Fruit fly (Drosophila melanogaster) whole organism, prepupa: ENCODE data around the gene CG43218.

Source experiments
- CG10631 ChIP-seq: fragments of 200-800 bp; sonication (Bioruptor generic); optimal IDR thresholded peaks from 2 replicates; lab custom pipeline; 2016; ENCODE audit warnings: missing biosample characterization, missing genetic modification characterization
- CG11294 ChIP-seq: fragments of 200-800 bp; sonication (Bioruptor generic); IDR thresholded peaks from 2 replicates; pipeline ENCODE4 v1.3.6; 2022; ENCODE audit warnings: missing biosample characterization, missing genetic modification characterization
- CG11762 ChIP-seq: fragments of 200-800 bp; sonication (Bioruptor generic); optimal IDR thresholded peaks from 3 replicates; lab custom pipeline; 2016; ENCODE audit warnings: missing biosample characterization, missing genetic modification characterization; ENCODE audit not compliant: insufficient read depth
- CG11902 ChIP-seq: fragments of 200-800 bp; sonication (Bioruptor generic); optimal IDR thresholded peaks from 3 replicates; lab custom pipeline; 2016; ENCODE audit warnings: missing biosample characterization, missing genetic modification characterization
- CG15336 ChIP-seq: fragments of 200-800 bp; sonication (Bioruptor generic); IDR thresholded peaks from 2 replicates; pipeline ENCODE4 v1.3.6; 2022; ENCODE audit warnings: missing biosample characterization, missing genetic modification characterization
- CG1621 ChIP-seq: fragments of 200-800 bp; sonication (Bioruptor generic); optimal IDR thresholded peaks from 3 replicates; lab custom pipeline; 2018; ENCODE audit warnings: missing biosample characterization, mild to moderate bottlenecking, missing genetic modification characterization
- CG16779 ChIP-seq: fragments of 200-800 bp; sonication (Bioruptor generic); optimal IDR thresholded peaks from 3 replicates; lab custom pipeline; 2017; ENCODE audit warnings: missing biosample characterization, mild to moderate bottlenecking, missing genetic modification characterization
- CG3032 ChIP-seq: fragments of 200-800 bp; optimal IDR thresholded peaks from 2 replicates; lab custom pipeline; 2019; ENCODE audit warnings: missing biosample characterization, mild to moderate bottlenecking, missing genetic modification characterization, moderate library complexity
- CG31627 ChIP-seq: fragments of 200-800 bp; sonication (Bioruptor generic); optimal IDR thresholded peaks from 3 replicates; lab custom pipeline; 2016; ENCODE audit warnings: missing biosample characterization, missing genetic modification characterization
- CG32006 ChIP-seq: fragments of 200-800 bp; sonication (Bioruptor generic); optimal IDR thresholded peaks from 3 replicates; lab custom pipeline; 2017; ENCODE audit warnings: missing biosample characterization, mild to moderate bottlenecking, missing genetic modification characterization
- CG34406 ChIP-seq: fragments of 200-800 bp; sonication (Bioruptor generic); optimal IDR thresholded peaks from 3 replicates; lab custom pipeline; 2016; ENCODE audit warnings: missing biosample characterization, missing genetic modification characterization
- CG4318 ChIP-seq: fragments of 200-800 bp; sonication (Bioruptor generic); optimal IDR thresholded peaks from 3 replicates; lab custom pipeline; 2017; ENCODE audit warnings: missing biosample characterization, mild to moderate bottlenecking, missing genetic modification characterization
- CG6163 ChIP-seq: fragments of 200-800 bp; sonication (Bioruptor generic); IDR thresholded peaks from 3 replicates; pipeline ENCODE4 v1.3.6; 2022; ENCODE audit warnings: missing biosample characterization, missing genetic modification characterization
- CG6792 ChIP-seq: fragments of 200-800 bp; sonication (Bioruptor generic); optimal IDR thresholded peaks from 3 replicates; lab custom pipeline; 2016; ENCODE audit warnings: missing biosample characterization, missing genetic modification characterization
- CG6808 ChIP-seq: fragments of 200-800 bp; sonication (Bioruptor generic); optimal IDR thresholded peaks from 3 replicates; lab custom pipeline; 2017; ENCODE audit warnings: missing biosample characterization, missing genetic modification characterization, mild to moderate bottlenecking, moderate library complexity, missing genetic modification reagents
- CG6854 ChIP-seq: fragments of 200-800 bp; sonication (Bioruptor generic); optimal IDR thresholded peaks from 2 replicates; lab custom pipeline; 2017; ENCODE audit warnings: missing biosample characterization, mild to moderate bottlenecking, missing genetic modification characterization
- CG7368 ChIP-seq: fragments of 200-800 bp; sonication (Bioruptor generic); optimal IDR thresholded peaks from 3 replicates; lab custom pipeline; 2016; ENCODE audit warnings: missing biosample characterization, missing genetic modification characterization
- CG8119 ChIP-seq: fragments of 200-800 bp; sonication (Bioruptor generic); IDR thresholded peaks from 3 replicates; pipeline ENCODE4 v1.3.6; 2022; ENCODE audit warnings: missing biosample characterization, missing genetic modification characterization
- CG8319 ChIP-seq: fragments of 200-800 bp; sonication (Bioruptor generic); optimal IDR thresholded peaks from 3 replicates; lab custom pipeline; 2016; ENCODE audit warnings: missing biosample characterization, missing genetic modification characterization
- CG8632 ChIP-seq: fragments of 200-800 bp; sonication (Bioruptor generic); optimal IDR thresholded peaks from 3 replicates; lab custom pipeline; 2016; ENCODE audit warnings: missing biosample characterization, missing genetic modification characterization
- CG9139 ChIP-seq: fragments of 200-800 bp; sonication (Bioruptor generic); optimal IDR thresholded peaks from 3 replicates; lab custom pipeline; 2017; ENCODE audit warnings: missing biosample characterization, mild to moderate bottlenecking, missing genetic modification characterization
- Eip75B ChIP-seq: fragments of 200-800 bp; sonication (Bioruptor generic); optimal IDR thresholded peaks from 3 replicates; lab custom pipeline; 2016; ENCODE audit warnings: missing biosample characterization, missing genetic modification characterization
- Eip78C ChIP-seq: fragments of 200-800 bp; sonication (Bioruptor generic); peaks from one replicate; lab custom pipeline; 2016; ENCODE audit warnings: missing biosample characterization, missing genetic modification characterization
- Eip93F ChIP-seq: fragments of 200-800 bp; sonication (Bioruptor generic); optimal IDR thresholded peaks from 2 replicates; lab custom pipeline; 2016; ENCODE audit warnings: missing biosample characterization, mild to moderate bottlenecking, missing genetic modification characterization
- Ets21C ChIP-seq: fragments of 200-800 bp; sonication (Bioruptor generic); optimal IDR thresholded peaks from 3 replicates; lab custom pipeline; 2016; ENCODE audit warnings: missing biosample characterization, missing genetic modification characterization
- Ets96B ChIP-seq: fragments of 200-800 bp; optimal IDR thresholded peaks from 2 replicates; lab custom pipeline; 2019; ENCODE audit warnings: missing biosample characterization, mild to moderate bottlenecking, missing genetic modification characterization, moderate library complexity
- Gug ChIP-seq: fragments of 200-800 bp; sonication (Bioruptor generic); IDR thresholded peaks from 2 replicates; pipeline ENCODE4 v1.3.6; 2022; ENCODE audit warnings: missing biosample characterization, missing genetic modification characterization
- Hr39 ChIP-seq: fragments of 200-800 bp; sonication (Bioruptor generic); optimal IDR thresholded peaks from 2 replicates; lab custom pipeline; 2016; ENCODE audit warnings: missing biosample characterization, missing genetic modification characterization
- Hr4 ChIP-seq: fragments of 200-800 bp; sonication (Bioruptor generic); optimal IDR thresholded peaks from 3 replicates; lab custom pipeline; 2016; ENCODE audit warnings: missing biosample characterization, missing genetic modification characterization
- Lpt ChIP-seq: fragments of 200-800 bp; sonication (Bioruptor generic); optimal IDR thresholded peaks from 3 replicates; lab custom pipeline; 2016; ENCODE audit warnings: missing biosample characterization, missing genetic modification characterization
- Met ChIP-seq: fragments of 200-800 bp; sonication (Bioruptor generic); optimal IDR thresholded peaks from 3 replicates; lab custom pipeline; 2016; ENCODE audit warnings: missing biosample characterization, missing genetic modification characterization
- Smox ChIP-seq: fragments of 200-800 bp; sonication (Bioruptor generic); optimal IDR thresholded peaks from 3 replicates; lab custom pipeline; 2016; ENCODE audit warnings: missing biosample characterization, missing genetic modification characterization
- Sox102F ChIP-seq: fragments of 200-800 bp; sonication (Bioruptor generic); optimal IDR thresholded peaks from 2 replicates; lab custom pipeline; 2016; ENCODE audit warnings: missing biosample characterization, mild to moderate bottlenecking, missing genetic modification characterization
- Sox14 ChIP-seq: fragments of 200-800 bp; sonication (Bioruptor generic); optimal IDR thresholded peaks from 3 replicates; lab custom pipeline; 2016; ENCODE audit warnings: missing biosample characterization, missing genetic modification characterization
- achi ChIP-seq: fragments of 200-800 bp; sonication (Bioruptor generic); optimal IDR thresholded peaks from 3 replicates; lab custom pipeline; 2016; ENCODE audit warnings: missing biosample characterization, missing genetic modification characterization
- acj6 ChIP-seq: fragments of 200-800 bp; sonication (Bioruptor generic); optimal IDR thresholded peaks from 3 replicates; lab custom pipeline; 2016; ENCODE audit warnings: missing biosample characterization, missing genetic modification characterization
- cyc ChIP-seq: fragments of 200-800 bp; sonication (Bioruptor generic); optimal IDR thresholded peaks from 3 replicates; lab custom pipeline; 2016; ENCODE audit warnings: missing biosample characterization, missing genetic modification characterization
- dac ChIP-seq: fragments of 200-800 bp; sonication (Bioruptor generic); optimal IDR thresholded peaks from 2 replicates; lab custom pipeline; 2017; ENCODE audit warnings: missing biosample characterization, mild to moderate bottlenecking, missing genetic modification characterization
- dsx ChIP-seq: fragments of 200-800 bp; optimal IDR thresholded peaks from 3 replicates; lab custom pipeline; 2019; ENCODE audit warnings: missing biosample characterization, mild to moderate bottlenecking, missing genetic modification characterization, moderate library complexity; ENCODE audit not compliant: poor library complexity, severe bottlenecking
- eg ChIP-seq: fragments of 200-800 bp; sonication (Bioruptor generic); IDR thresholded peaks from 3 replicates; pipeline ENCODE4 v1.3.6; 2022; ENCODE audit warnings: missing biosample characterization, missing genetic modification characterization
- esn ChIP-seq: fragments of 200-800 bp; sonication (Bioruptor generic); optimal IDR thresholded peaks from 2 replicates; lab custom pipeline; 2016; ENCODE audit warnings: missing biosample characterization, mild to moderate bottlenecking, missing genetic modification characterization, moderate library complexity
- fd59A ChIP-seq: fragments of 200-800 bp; sonication (Bioruptor generic); optimal IDR thresholded peaks from 2 replicates; lab custom pipeline; 2017; ENCODE audit warnings: missing biosample characterization, mild to moderate bottlenecking, missing genetic modification characterization, missing genetic modification reagents
- fkh ChIP-seq: fragments of 200-800 bp; sonication (Bioruptor generic); optimal IDR thresholded peaks from 3 replicates; lab custom pipeline; 2017; ENCODE audit warnings: missing biosample characterization, mild to moderate bottlenecking, missing genetic modification characterization, moderate library complexity
- lz ChIP-seq: fragments of 200-800 bp; sonication (Bioruptor generic); optimal IDR thresholded peaks from 3 replicates; lab custom pipeline; 2016; ENCODE audit warnings: missing biosample characterization, missing genetic modification characterization
- net ChIP-seq: fragments of 200-800 bp; sonication (Bioruptor generic); optimal IDR thresholded peaks from 3 replicates; lab custom pipeline; 2016; ENCODE audit warnings: missing biosample characterization, missing genetic modification characterization
- pdm3 ChIP-seq: fragments of 200-800 bp; sonication (Bioruptor generic); optimal IDR thresholded peaks from 3 replicates; lab custom pipeline; 2016; ENCODE audit warnings: missing biosample characterization, missing genetic modification characterization
- salr ChIP-seq, 2 experiments: fragments of 200-800 bp; sonication (Bioruptor generic); optimal IDR thresholded peaks; 3 replicates each; lab custom pipeline; 2016 to 2018; ENCODE audit warnings: missing biosample characterization in 2 of 2, missing genetic modification characterization in 2 of 2, mild to moderate bottlenecking in 1 of 2
- spab ChIP-seq: fragments of 200-800 bp; sonication (Bioruptor generic); optimal IDR thresholded peaks from 2 replicates; lab custom pipeline; 2017; ENCODE audit warnings: missing biosample characterization, mild to moderate bottlenecking, missing genetic modification characterization, missing genetic modification reagents
- ss ChIP-seq, 2 experiments: fragments of 200-800 bp; sonication (Bioruptor generic); optimal IDR thresholded peaks; 2 replicates in 1 of 2; 3 replicates in 1 of 2; lab custom pipeline; 2017 to 2018; ENCODE audit warnings: mild to moderate bottlenecking in 2 of 2, missing biosample characterization in 2 of 2, missing genetic modification characterization in 2 of 2, moderate library complexity in 1 of 2
- topi ChIP-seq: fragments of 200-800 bp; sonication (Bioruptor generic); optimal IDR thresholded peaks from 3 replicates; lab custom pipeline; 2016; ENCODE audit warnings: missing biosample characterization, missing genetic modification characterization

Gene CG43218

DNA sequence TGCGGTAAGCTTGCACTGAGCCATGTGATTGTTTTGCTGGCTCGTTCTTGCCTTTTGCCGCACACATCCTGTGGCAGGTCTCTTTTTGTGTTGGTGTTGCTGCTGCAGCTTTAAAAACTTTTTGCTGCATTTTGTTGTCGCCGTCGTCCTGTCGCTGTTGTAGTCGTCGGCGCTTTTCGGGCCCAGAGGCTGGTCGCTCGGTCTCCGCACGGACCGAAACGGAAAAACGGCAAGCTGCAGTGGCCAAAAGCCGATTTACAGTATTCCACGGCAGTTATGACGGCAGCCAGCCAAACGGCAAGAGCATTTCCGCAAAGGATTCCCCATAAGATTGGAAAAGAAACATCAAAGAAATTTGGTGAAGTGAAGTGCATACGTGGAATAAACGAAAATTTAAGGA, 37.7 kb upstream of the CG43218 start, which contains the start of gene CG43219:
Gene CG43219 (plus strand): TSS at position 301 of the 400 bp plus-strand sequence.
- TF ChIP-seq CG15336 (GFP tag; lab: Robert Waterston, UW) (no peak), Eip78C (GFP tag; lab: Kevin White, UChicago) (peak; percentile 5), net (GFP tag; lab: Kevin White, UChicago) (no peak)

DNA sequence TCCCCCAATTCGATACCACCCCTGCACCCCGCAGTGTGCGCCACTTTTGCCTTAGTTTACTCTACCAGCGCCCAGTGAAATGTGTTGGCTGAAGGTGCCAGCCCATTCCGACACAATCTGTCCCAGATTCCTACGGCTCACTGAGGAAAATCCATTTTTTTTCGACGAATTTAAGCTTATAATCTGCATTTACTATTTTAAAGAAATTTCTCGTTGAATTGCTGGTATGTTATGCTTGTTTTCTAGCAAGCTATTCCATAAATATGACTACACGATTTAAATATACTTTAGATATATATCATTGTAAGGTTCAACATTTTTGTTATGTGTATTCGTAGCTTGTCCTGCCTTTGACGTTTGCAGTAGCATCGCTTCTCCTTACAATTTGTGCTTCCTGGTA, 34.6 kb upstream of the CG43218 start:
- TF ChIP-seq CG8319 (no peak), CG1621 (tag; lab: Kevin White, UChicago) (no peak), CG6163 (GFP tag; lab: Robert Waterston, UW) (no peak), CG7368 (no peak), esn (no peak), Hr39 (GFP tag; lab: Kevin White, UChicago) (no peak), Ets96B (tag; lab: Kevin White, UChicago) (peak; percentile 3), Lpt (GFP tag; lab: Kevin White, UChicago) (peak; percentile 26), dac (GFP tag; lab: Kevin White, UChicago) (no peak), Sox102F (GFP tag; lab: Kevin White, UChicago) (no peak), CG11294 (GFP tag; lab: Robert Waterston, UW) (no peak), Eip78C (GFP tag; lab: Kevin White, UChicago) (peak; percentile 86), fd59A (GFP tag; lab: Kevin White, UChicago) (no peak), spab (GFP tag; lab: Kevin White, UChicago) (no peak), acj6 (GFP tag; lab: Kevin White, UChicago) (peak; percentile 33), Eip75B (GFP tag; lab: Kevin White, UChicago) (no peak), net (GFP tag; lab: Kevin White, UChicago) (no peak), CG16779 (no peak), Gug (GFP tag; lab: Robert Waterston, UW) (peak; percentile 31; the same call in 1 of the 2 replicates), CG34406 (GFP tag; lab: Kevin White, UChicago) (no peak), Ets21C (GFP tag; lab: Kevin White, UChicago) (no peak), CG4318 (GFP tag; lab: Kevin White, UChicago) (no peak), CG6854 (GFP tag; lab: Kevin White, UChicago) (no peak), cyc (GFP tag; lab: Kevin White, UChicago) (no peak), CG11902 (GFP tag; lab: Kevin White, UChicago) (no peak), CG10631 (no peak), CG11762 (GFP tag; lab: Kevin White, UChicago) (peak; percentile 8), Hr4 (GFP tag; lab: Kevin White, UChicago) (peak; percentile 60), ss (GFP tag; optimal IDR thresholded peaks at IDR 0.05; lab: Kevin White, UChicago) (no peak), CG8119 (peak; percentile 30; the same call in 1 of the 3 replicates), CG3032 (no peak), Met (no peak), lz (GFP tag; lab: Kevin White, UChicago) (no peak), CG8632 (GFP tag; lab: Kevin White, UChicago) (no peak), pdm3 (GFP tag; lab: Kevin White, UChicago) (peak; percentile 47), CG9139 (GFP tag; lab: Kevin White, UChicago) (no peak), topi (GFP tag; lab: Kevin White, UChicago) (no peak), CG15336 (GFP tag; lab: Robert Waterston, UW) (peak; percentile 78), Eip93F (no peak), Smox (GFP tag; lab: Kevin White, UChicago) (no peak), CG32006 (GFP tag; lab: Kevin White, UChicago) (peak; percentile 57), Sox14 (GFP tag; lab: Kevin White, UChicago) (peak; percentile 9), CG31627 (GFP tag; lab: Kevin White, UChicago) (no peak), CG6808 (no peak), eg (peak; percentile 59; the same call in 2 of the 3 replicates), CG6792 (GFP tag; lab: Kevin White, UChicago) (no peak), fkh (GFP tag; lab: Kevin White, UChicago) (no peak), salr (GFP tag; optimal IDR thresholded peaks at IDR 0.05; lab: Kevin White, UChicago) (peak in 1 of 2 experiments; percentile 38), dsx (GFP tag; lab: Kevin White, UChicago) (no peak), achi (GFP tag; lab: Kevin White, UChicago) (peak; percentile 38)
